Worm (Caenorhabditis elegans) whole organism, young adult: Measurements from ENCODE around the gene taf-11.1.

Experiments
- F23B12.7 ChIP-seq: sonication (generic microtip); optimal IDR thresholded peaks from 2 replicates; lab custom pipeline; 2017; ENCODE audit warnings: missing genetic modification characterization, mild to moderate bottlenecking, missing compliant biosample characterization, antibody characterized with exemption, moderate library complexity; ENCODE audit not compliant: insufficient read depth
- attf-6 ChIP-seq: fragments of 200-800 bp; sonication (Bioruptor generic); IDR thresholded peaks from 2 replicates; pipeline ENCODE4 v1.3.6; 2022; ENCODE audit warnings: missing genetic modification reagents, missing genetic modification characterization, missing compliant biosample characterization
- ets-4 ChIP-seq: fragments of 200-800 bp; sonication (Bioruptor generic); optimal IDR thresholded peaks from 2 replicates; lab custom pipeline; 2018; ENCODE audit warnings: mild to moderate bottlenecking, missing genetic modification characterization, missing compliant biosample characterization
- lin-40 ChIP-seq: sonication (generic microtip); optimal IDR thresholded peaks from 2 replicates; lab custom pipeline; 2016; ENCODE audit warnings: missing genetic modification characterization, mild to moderate bottlenecking, missing compliant biosample characterization, missing genotype, missing genetic modification reagents
- mes-4 ChIP-seq: sonication (generic microtip); optimal IDR thresholded peaks from 2 replicates; lab custom pipeline; 2016; ENCODE audit warnings: missing genotype, missing genetic modification characterization, missing compliant biosample characterization
- nfya-2 ChIP-seq: fragments of 200-800 bp; sonication (Bioruptor generic); IDR thresholded peaks from 2 replicates; pipeline ENCODE4 v1.3.6; 2022; ENCODE audit warnings: missing genetic modification reagents, missing genetic modification characterization, missing compliant biosample characterization
- rec-8 ChIP-seq, 2 experiments: sonication (generic microtip); optimal IDR thresholded peaks; 2 replicates each; lab custom pipeline; 2016; ENCODE audit warnings: mild to moderate bottlenecking in 2 of 2, missing genetic modification characterization in 2 of 2, missing genetic modification reagents in 2 of 2, missing genotype in 2 of 2, missing biosample characterization in 1 of 2, missing compliant biosample characterization in 1 of 2, moderate library complexity in 1 of 2
- sdz-38 ChIP-seq: sonication (generic microtip); optimal IDR thresholded peaks from 2 replicates; lab custom pipeline; 2016; ENCODE audit warnings: missing genotype, missing genetic modification characterization, missing compliant biosample characterization
- sea-2 ChIP-seq: fragments of 200-800 bp; sonication (Bioruptor generic); IDR thresholded peaks from 2 replicates; pipeline ENCODE4 v1.3.6; 2022; ENCODE audit warnings: missing genetic modification characterization, missing compliant biosample characterization
- snpc-4 ChIP-seq, 5 experiments: fragments of 150-350 bp in 1 of 5; sonication (generic microtip) in 4 of 5; optimal IDR thresholded peaks; 2 replicates each; lab custom pipeline; 2014 to 2018; ENCODE audit warnings: missing genetic modification characterization in 5 of 5, missing biosample characterization in 3 of 5, antibody characterized with exemption in 2 of 5, mild to moderate bottlenecking in 2 of 5, missing compliant biosample characterization in 2 of 5, missing genotype in 2 of 5, moderate library complexity in 2 of 5, missing genetic modification reagents in 1 of 5
- somi-1 ChIP-seq: fragments of 200-800 bp; sonication (Bioruptor generic); optimal IDR thresholded peaks from 2 replicates; lab custom pipeline; 2018; ENCODE audit warnings: mild to moderate bottlenecking, missing genetic modification characterization, missing compliant biosample characterization
- sptf-2 ChIP-seq: fragments of 200-800 bp; sonication (Bioruptor generic); optimal IDR thresholded peaks from 2 replicates; lab custom pipeline; 2018; ENCODE audit warnings: mild to moderate bottlenecking, missing genetic modification characterization, missing compliant biosample characterization
- unc-130 ChIP-seq: sonication (generic microtip); optimal IDR thresholded peaks from 2 replicates; lab custom pipeline; 2016; ENCODE audit warnings: missing genetic modification reagents, missing genetic modification characterization, missing compliant biosample characterization
- ztf-3 ChIP-seq: fragments of 200-800 bp; sonication (Bioruptor generic); optimal IDR thresholded peaks from 2 replicates; lab custom pipeline; 2018; ENCODE audit warnings: mild to moderate bottlenecking, missing genetic modification characterization, missing compliant biosample characterization

DNA sequence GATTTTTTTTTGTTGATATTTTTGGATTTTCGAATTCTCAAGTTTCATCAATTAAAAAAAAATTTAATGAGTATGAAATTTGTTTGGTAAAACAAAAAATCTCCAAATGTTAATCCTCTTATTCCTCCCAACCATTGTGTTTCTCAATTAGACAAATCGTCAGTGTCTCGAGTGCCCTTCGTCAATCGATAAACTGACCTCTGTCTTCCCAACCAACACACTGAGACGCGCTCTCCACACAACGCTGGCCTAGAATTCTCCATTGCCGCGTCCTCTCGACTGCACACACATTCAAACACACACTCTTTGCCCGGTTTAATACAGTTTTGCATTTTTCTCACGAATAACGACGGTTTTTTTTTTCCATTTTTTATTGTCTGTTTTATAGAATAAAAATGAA lies at the start of gene taf-11.1:
- TF ChIP-seq sea-2 (GFP tag; lab: Robert Waterston, UW) (no peak), ets-4 (no peak), rec-8 (tag; optimal IDR thresholded peaks at IDR 0.05; lab: Kevin White, UChicago) (no peak), somi-1 (GFP tag; lab: Kevin White, UChicago) (no peak), ztf-3 (GFP tag; lab: Kevin White, UChicago) (no peak), unc-130 (GFP tag; lab: Kevin White, UChicago) (no peak), lin-40 (tag; lab: Kevin White, UChicago) (no peak), F23B12.7 (tag; lab: Kevin White, UChicago) (no peak), sptf-2 (GFP tag; lab: Kevin White, UChicago) (no peak), attf-6 (GFP tag; lab: Robert Waterston, UW) (no peak), nfya-2 (GFP tag; lab: Robert Waterston, UW) (no peak), snpc-4 (GFP tag; optimal IDR thresholded peaks at IDR 0.05; lab: Kevin White, UChicago) (no peak), snpc-4 (tag; optimal IDR thresholded peaks at IDR 0.05; lab: Kevin White, UChicago) (no peak), sdz-38 (no peak), mes-4 (no peak)
